Fruit fly (Drosophila melanogaster) whole organism, pupa: ENCODE measurements around the gene Idua.
A peak's percentile ranks its signal among the peaks of the same experiment; 100 is the strongest.

Experiments used
- CG13204 ChIP-seq: fragments of 200-800 bp; sonication (Bioruptor generic); optimal IDR thresholded peaks from 2 replicates; lab custom pipeline; 2018; ENCODE audit warnings: missing biosample characterization, mild to moderate bottlenecking, missing genetic modification characterization, moderate library complexity
- CG17806 ChIP-seq: fragments of 200-800 bp; sonication (Bioruptor generic); optimal IDR thresholded peaks from 2 replicates; lab custom pipeline; 2018; ENCODE audit warnings: missing biosample characterization, mild to moderate bottlenecking, missing genetic modification characterization, moderate library complexity
- CG8301 ChIP-seq: fragments of 200-800 bp; sonication (Bioruptor generic); optimal IDR thresholded peaks from 2 replicates; lab custom pipeline; 2018; ENCODE audit warnings: missing biosample characterization, mild to moderate bottlenecking, missing genetic modification characterization
- EcR ChIP-seq: fragments of 200-800 bp; sonication (Bioruptor generic); optimal IDR thresholded peaks from 3 replicates; lab custom pipeline; 2019; ENCODE audit warnings: missing biosample characterization, missing genetic modification characterization, mild to moderate bottlenecking, moderate library complexity, missing genetic modification reagents
- Pif1A ChIP-seq: fragments of 200-800 bp; sonication (Bioruptor generic); optimal IDR thresholded peaks from 3 replicates; lab custom pipeline; 2016; ENCODE audit warnings: missing biosample characterization, missing genetic modification characterization

- TF ChIP-seq CG17806 (tag; lab: Kevin White, UChicago) = peak; percentile 40
- peak; percentile 55 for TF ChIP-seq CG8301 (tag; lab: Kevin White, UChicago)
- no peak for TF ChIP-seq EcR (GFP tag; lab: Kevin White, UChicago)
- no peak for TF ChIP-seq CG13204 (GFP tag; lab: Kevin White, UChicago)
- no peak for TF ChIP-seq Pif1A (GFP tag; lab: Kevin White, UChicago)
Measured at dm6 chr2L:11072880-11073279, 40.0 kb downstream of the Idua start.
